Worm (Caenorhabditis elegans) whole organism, mixed stage, embryonic: ENCODE data around the gene npax-3.

Source experiments
- M03D4.4 ChIP-seq: sonication (generic microtip); optimal IDR thresholded peaks from 2 replicates; lab custom pipeline; 2017; ENCODE audit warnings: mild to moderate bottlenecking, missing genetic modification characterization, missing compliant biosample characterization
- bed-3 ChIP-seq: fragments of 200-800 bp; sonication (Bioruptor generic); optimal IDR thresholded peaks from 3 replicates; lab custom pipeline; 2018; ENCODE audit warnings: mild to moderate bottlenecking, missing genetic modification characterization, moderate library complexity, missing compliant biosample characterization
- blmp-1 ChIP-seq: fragments of 150-350 bp; optimal IDR thresholded peaks from 2 replicates; lab custom pipeline; 2014; ENCODE audit warnings: missing biosample characterization, missing genetic modification characterization
- ceh-39 ChIP-seq: fragments of 150-350 bp; optimal IDR thresholded peaks from 2 replicates; lab custom pipeline; 2014; ENCODE audit warnings: missing biosample characterization, missing genetic modification characterization
- ceh-43 ChIP-seq: fragments of 200-800 bp; sonication (Bioruptor generic); optimal IDR thresholded peaks from 2 replicates; lab custom pipeline; 2018; ENCODE audit warnings: mild to moderate bottlenecking, missing genetic modification characterization, moderate library complexity, missing compliant biosample characterization
- ceh-83 ChIP-seq: fragments of 200-800 bp; sonication (Bioruptor generic); optimal IDR thresholded peaks from 2 replicates; lab custom pipeline; 2018; ENCODE audit warnings: mild to moderate bottlenecking, missing genetic modification characterization, missing compliant biosample characterization
- ces-1 ChIP-seq: fragments of 150-350 bp; optimal IDR thresholded peaks from 2 replicates; lab custom pipeline; 2014; ENCODE audit warnings: missing biosample characterization, missing genetic modification reagents, missing genetic modification characterization
- cnd-1 ChIP-seq: fragments of 200-800 bp; sonication (Bioruptor generic); optimal IDR thresholded peaks from 2 replicates; lab custom pipeline; 2018; ENCODE audit warnings: mild to moderate bottlenecking, missing genetic modification characterization, missing compliant biosample characterization
- drap-1 ChIP-seq: fragments of 200-800 bp; sonication (Bioruptor generic); optimal IDR thresholded peaks from 3 replicates; lab custom pipeline; 2018; ENCODE audit warnings: mild to moderate bottlenecking, missing genetic modification characterization, missing compliant biosample characterization
- elt-1 ChIP-seq: sonication (generic microtip); optimal IDR thresholded peaks from 2 replicates; lab custom pipeline; 2017; ENCODE audit warnings: missing genetic modification characterization, mild to moderate bottlenecking, missing compliant biosample characterization, antibody characterized with exemption, moderate library complexity, borderline replicate concordance; ENCODE audit not compliant: insufficient read depth
- elt-3 ChIP-seq: fragments of 150-350 bp; optimal IDR thresholded peaks from 2 replicates; lab custom pipeline; 2014; ENCODE audit warnings: missing biosample characterization, missing genetic modification characterization
- flh-1 ChIP-seq: fragments of 200-800 bp; sonication (Bioruptor generic); optimal IDR thresholded peaks from 2 replicates; lab custom pipeline; 2018; ENCODE audit warnings: mild to moderate bottlenecking, missing genetic modification characterization, moderate library complexity, missing compliant biosample characterization
- ham-2 ChIP-seq: fragments of 200-800 bp; sonication (Bioruptor generic); optimal IDR thresholded peaks from 2 replicates; lab custom pipeline; 2018; ENCODE audit warnings: mild to moderate bottlenecking, missing genetic modification characterization, missing compliant biosample characterization
- hlh-1 ChIP-seq: fragments of 150-350 bp; optimal IDR thresholded peaks from 2 replicates; lab custom pipeline; 2014; ENCODE audit warnings: missing biosample characterization, missing genetic modification reagents, missing genetic modification characterization
- lin-13 ChIP-seq: fragments of 150-350 bp; optimal IDR thresholded peaks from 2 replicates; lab custom pipeline; 2014; ENCODE audit warnings: missing biosample characterization, missing genetic modification characterization
- lin-32 ChIP-seq: fragments of 200-800 bp; sonication (Bioruptor generic); optimal IDR thresholded peaks from 2 replicates; lab custom pipeline; 2018; ENCODE audit warnings: mild to moderate bottlenecking, missing genetic modification characterization, missing compliant biosample characterization
- mab-5 ChIP-seq: fragments of 150-350 bp; optimal IDR thresholded peaks from 2 replicates; lab custom pipeline; 2014; ENCODE audit warnings: missing biosample characterization, missing genetic modification characterization
- mep-1 ChIP-seq: fragments of 150-350 bp; optimal IDR thresholded peaks from 2 replicates; lab custom pipeline; 2017; ENCODE audit warnings: missing biosample characterization, missing genetic modification reagents, missing genetic modification characterization, inconsistent platforms
- nhr-12 ChIP-seq: fragments of 150-350 bp; optimal IDR thresholded peaks from 2 replicates; lab custom pipeline; 2014; ENCODE audit warnings: missing biosample characterization, missing genetic modification characterization
- nhr-2 ChIP-seq: fragments of 150-350 bp; optimal IDR thresholded peaks from 2 replicates; lab custom pipeline; 2014; ENCODE audit warnings: missing biosample characterization, missing genetic modification characterization
- nhr-237 ChIP-seq: fragments of 150-350 bp; optimal IDR thresholded peaks from 2 replicates; lab custom pipeline; 2014; ENCODE audit warnings: missing biosample characterization, missing genetic modification characterization
- nhr-28 ChIP-seq: fragments of 150-350 bp; optimal IDR thresholded peaks from 2 replicates; lab custom pipeline; 2014; ENCODE audit warnings: missing biosample characterization, missing genetic modification characterization
- nhr-76 ChIP-seq: sonication (generic microtip); optimal IDR thresholded peaks from 2 replicates; lab custom pipeline; 2017; ENCODE audit warnings: missing biosample characterization, missing genetic modification characterization
- pha-4 ChIP-seq: fragments of 150-350 bp; optimal IDR thresholded peaks from 2 replicates; lab custom pipeline; 2018; ENCODE audit warnings: missing biosample characterization, missing genetic modification reagents, missing genetic modification characterization
- sem-2 ChIP-seq: fragments of 200-800 bp; sonication (Bioruptor generic); optimal IDR thresholded peaks from 2 replicates; lab custom pipeline; 2018; ENCODE audit warnings: mild to moderate bottlenecking, missing genetic modification characterization, missing compliant biosample characterization
- snpc-4 ChIP-seq: fragments of 150-350 bp; optimal IDR thresholded peaks from 2 replicates; lab custom pipeline; 2014; ENCODE audit warnings: missing biosample characterization, missing genetic modification characterization
- sptf-1 ChIP-seq: sonication (generic microtip); optimal IDR thresholded peaks from 2 replicates; lab custom pipeline; 2017; ENCODE audit warnings: mild to moderate bottlenecking, missing genetic modification characterization, moderate library complexity, missing compliant biosample characterization
- tbx-8 ChIP-seq: fragments of 200-800 bp; sonication (Bioruptor generic); optimal IDR thresholded peaks from 2 replicates; lab custom pipeline; 2018; ENCODE audit warnings: mild to moderate bottlenecking, missing genetic modification characterization, moderate library complexity, missing compliant biosample characterization
- unc-120 ChIP-seq: sonication (generic microtip); optimal IDR thresholded peaks from 2 replicates; lab custom pipeline; 2017; ENCODE audit warnings: missing genetic modification characterization, missing compliant biosample characterization; ENCODE audit not compliant: poor library complexity, severe bottlenecking
- unc-39 ChIP-seq: fragments of 150-350 bp; optimal IDR thresholded peaks from 2 replicates; lab custom pipeline; 2014; ENCODE audit warnings: missing biosample characterization, missing genetic modification characterization
- zip-8 ChIP-seq: fragments of 150-350 bp; optimal IDR thresholded peaks from 2 replicates; lab custom pipeline; 2014; ENCODE audit warnings: missing biosample characterization, missing genetic modification characterization
- ztf-11 ChIP-seq: fragments of 150-350 bp; optimal IDR thresholded peaks from 2 replicates; lab custom pipeline; 2014; ENCODE audit warnings: missing biosample characterization, missing genetic modification characterization

npax-3 gene

DNA sequence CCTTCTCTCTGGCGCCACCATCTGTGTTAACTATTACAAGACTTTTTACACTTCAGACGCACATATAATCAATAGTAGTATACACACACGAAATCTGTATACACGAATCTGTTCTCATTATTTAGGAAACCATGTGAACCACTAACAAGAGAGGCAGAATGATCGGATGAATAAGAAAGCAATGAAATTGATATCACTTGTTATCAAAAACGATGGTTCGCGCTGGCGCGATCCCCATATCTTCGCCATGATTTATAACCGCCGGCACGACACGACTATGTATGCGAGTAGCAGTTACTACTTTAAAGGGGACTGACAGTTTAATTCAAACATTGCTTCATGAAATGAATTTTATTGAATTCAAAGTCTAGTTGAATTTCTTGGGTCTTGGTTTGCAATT lies 46.6 kb downstream of the npax-3 start:
- no peak for TF ChIP-seq cnd-1 (tag; lab: Kevin White, UChicago)
- TF ChIP-seq lin-32 (GFP tag; lab: Kevin White, UChicago) = no peak
- TF ChIP-seq mep-1 (tag; lab: Kevin White, UChicago) = no peak
- no peak for TF ChIP-seq unc-39 (tag; lab: Kevin White, UChicago)
- no peak for TF ChIP-seq nhr-12 (tag; lab: Kevin White, UChicago)
- no peak for TF ChIP-seq sem-2 (GFP tag; lab: Kevin White, UChicago)
- TF ChIP-seq ztf-11 (tag; lab: Kevin White, UChicago) = no peak
- TF ChIP-seq hlh-1 (tag; lab: Kevin White, UChicago) = no peak
- TF ChIP-seq ceh-83 = no peak
- no peak for TF ChIP-seq ham-2 (GFP tag; lab: Kevin White, UChicago)
- TF ChIP-seq tbx-8 (GFP tag; lab: Kevin White, UChicago) = no peak
- no peak for TF ChIP-seq ces-1 (GFP tag; lab: Kevin White, UChicago)
- TF ChIP-seq mab-5 (tag; lab: Kevin White, UChicago) = no peak
- TF ChIP-seq ceh-39 (tag; lab: Kevin White, UChicago) = no peak
- no peak for TF ChIP-seq snpc-4 (tag; lab: Kevin White, UChicago)
- no peak for TF ChIP-seq bed-3
- TF ChIP-seq unc-120 = no peak
- TF ChIP-seq ceh-43 (GFP tag; lab: Kevin White, UChicago) = no peak
- TF ChIP-seq sptf-1 (tag; lab: Kevin White, UChicago) = no peak
- no peak for TF ChIP-seq blmp-1

DNA sequence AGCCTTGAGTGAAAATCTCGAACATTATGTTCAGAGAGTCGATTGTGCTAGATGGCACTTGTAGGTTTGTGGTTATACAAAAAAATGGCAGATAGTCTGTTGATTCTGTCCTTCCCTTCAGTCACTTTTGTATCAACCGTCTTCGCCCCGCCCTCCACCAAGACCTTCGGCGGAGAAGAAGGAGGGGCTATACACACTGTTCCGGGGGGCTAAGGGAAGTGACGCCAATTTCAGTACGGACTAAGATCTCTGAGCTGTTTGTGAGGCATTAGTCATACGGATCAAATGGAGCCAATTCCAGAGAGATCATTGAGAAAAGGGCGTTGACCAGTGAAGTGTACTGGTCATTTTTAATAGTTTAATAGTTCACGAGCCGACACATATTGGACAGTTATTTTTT lies 47.4 kb downstream of the npax-3 start, which contains the start of gene swt-3:
Gene swt-3 (minus strand): TSS at position 101 of the 400 bp plus-strand sequence.
- TF ChIP-seq mep-1 (tag; lab: Kevin White, UChicago) (no peak), elt-3 (tag; lab: Kevin White, UChicago) (no peak), ceh-43 (GFP tag; lab: Kevin White, UChicago) (no peak), nhr-237 (tag; lab: Kevin White, UChicago) (no peak)
- TF ChIP-seq, all 35 proteins: peak for 0

ce11 chrIV:10779328-10779727 lies 48.6 kb downstream of the npax-3 start:
- TF ChIP-seq ceh-43 (GFP tag; lab: Kevin White, UChicago) = no peak
- no peak for TF ChIP-seq lin-13
- no peak for TF ChIP-seq nhr-76
- no peak for TF ChIP-seq bed-3
- TF ChIP-seq unc-39 (tag; lab: Kevin White, UChicago) = no peak
- no peak for TF ChIP-seq flh-1 (GFP tag; lab: Kevin White, UChicago)
- no peak for TF ChIP-seq drap-1 (GFP tag; lab: Kevin White, UChicago)
- TF ChIP-seq snpc-4 (tag; lab: Kevin White, UChicago) = no peak
- no peak for TF ChIP-seq mep-1 (tag; lab: Kevin White, UChicago)
- no peak for TF ChIP-seq ceh-39 (tag; lab: Kevin White, UChicago)
- no peak for TF ChIP-seq blmp-1
- no peak for TF ChIP-seq lin-32 (GFP tag; lab: Kevin White, UChicago)
- no peak for TF ChIP-seq elt-1 (tag; lab: Kevin White, UChicago)
- no peak for TF ChIP-seq ces-1 (GFP tag; lab: Kevin White, UChicago)

ce11 chrIV:10778582-10778981 lies 49.4 kb downstream of the npax-3 start:
- TF ChIP-seq blmp-1 (no peak), cnd-1 (tag; lab: Kevin White, UChicago) (no peak), pha-4 (tag; lab: Kevin White, UChicago) (no peak), M03D4.4 (tag; lab: Kevin White, UChicago) (no peak), unc-120 (no peak), elt-3 (tag; lab: Kevin White, UChicago) (no peak), tbx-8 (GFP tag; lab: Kevin White, UChicago) (no peak), mep-1 (tag; lab: Kevin White, UChicago) (no peak), ztf-11 (tag; lab: Kevin White, UChicago) (no peak), nhr-237 (tag; lab: Kevin White, UChicago) (no peak), lin-32 (GFP tag; lab: Kevin White, UChicago) (no peak), unc-39 (tag; lab: Kevin White, UChicago) (no peak), drap-1 (GFP tag; lab: Kevin White, UChicago) (no peak), zip-8 (tag; lab: Kevin White, UChicago) (no peak), snpc-4 (tag; lab: Kevin White, UChicago) (no peak), nhr-28 (tag; lab: Kevin White, UChicago) (no peak), nhr-2 (tag; lab: Kevin White, UChicago) (no peak), hlh-1 (tag; lab: Kevin White, UChicago) (no peak), mab-5 (tag; lab: Kevin White, UChicago) (no peak), ceh-43 (GFP tag; lab: Kevin White, UChicago) (no peak)
